Fruit fly (Drosophila melanogaster): ENCODE data around the gene CG11911.

The CG11911 gene

DNA sequence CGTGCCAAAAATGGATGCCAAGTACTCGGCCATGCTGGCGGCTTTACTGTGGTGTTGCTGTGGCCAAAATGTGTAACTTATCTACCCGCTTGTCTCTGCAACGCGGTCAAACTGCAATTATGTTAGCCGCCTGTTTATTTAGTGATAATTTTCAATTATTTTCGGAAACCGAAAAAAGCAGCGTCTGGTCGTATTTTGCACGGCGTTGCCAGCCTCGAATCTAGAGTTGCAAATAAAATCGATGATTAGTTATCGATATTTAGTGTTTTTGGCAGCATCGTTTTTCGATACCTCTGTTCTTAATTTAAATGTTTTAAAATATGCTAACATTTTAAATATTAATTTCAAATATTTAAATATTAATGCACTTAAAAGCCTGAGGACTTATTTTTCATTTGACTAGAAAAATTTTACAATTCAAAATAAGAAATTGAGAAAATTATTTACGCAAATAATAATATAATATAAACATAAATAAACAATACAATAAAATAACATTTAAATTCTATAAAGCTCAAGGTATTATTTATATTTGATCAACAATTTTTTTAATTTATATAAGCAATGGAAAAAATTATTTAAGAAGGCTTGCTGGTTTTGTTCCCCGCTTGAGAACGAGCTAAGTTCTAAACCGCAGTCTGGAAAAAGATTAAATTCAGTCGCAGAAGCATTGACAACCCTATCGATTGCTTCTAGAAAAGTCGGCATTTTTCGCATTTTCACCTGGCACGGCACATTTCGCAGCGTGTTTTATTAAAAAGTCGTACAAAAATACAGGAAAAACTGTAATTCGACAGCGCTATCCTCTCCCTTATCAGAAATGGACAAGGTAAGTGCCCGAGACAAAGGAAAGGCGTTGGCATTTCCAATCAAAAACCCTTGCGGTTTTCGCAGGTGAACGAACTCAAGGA is 26.3 kb downstream of the CG11911 start, which contains the start of the genes U2af38 and Stip1 (continued):
- TF ChIP-seq Ptx1 (GFP tag; IDR thresholded peaks at IDR 0.05) (0 out of 2 replicates have a peak, but pooled peaks have one; percentile 8), Ssrp (tag; optimal IDR thresholded peaks at IDR 0.05) (no peak), CG13287 (GFP tag; IDR thresholded peaks at IDR 0.05; ENCODE audit: partially characterized antibody) (peak; percentile 80)

DNA sequence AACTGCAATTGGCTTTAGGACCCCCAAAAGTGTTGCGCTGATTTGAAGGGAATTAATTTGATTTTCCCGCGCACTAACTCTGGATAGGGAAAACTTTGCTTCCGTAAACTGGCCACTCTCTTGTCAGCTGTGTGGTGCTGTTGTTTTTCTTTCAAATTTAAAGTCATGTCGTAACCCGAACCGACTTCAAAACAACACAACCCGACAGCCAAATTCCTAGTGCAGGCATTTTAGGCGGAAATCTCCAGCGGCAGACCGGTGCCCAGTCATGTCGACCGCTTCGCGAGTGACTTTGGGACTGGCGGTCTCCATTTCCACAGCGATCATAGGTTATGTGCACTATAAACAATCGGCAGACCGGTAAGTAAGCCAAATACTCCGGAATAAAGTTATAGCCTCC is 28.7 kb downstream of the CG11911 start, which contains the start of gene CG11562:
Gene CG11562, plus strand, starts transcription at position 119 of the 400 bp plus-strand sequence.
- TF ChIP-seq CG10431 (GFP tag; optimal IDR thresholded peaks at IDR 0.05): no peak
- peak; percentile 76 for TF ChIP-seq gfzf (GFP tag; optimal IDR thresholded peaks at IDR 0.05)
- peak; percentile 44 for TF ChIP-seq CTCF (GFP tag; optimal IDR thresholded peaks at IDR 0.05)
- no peak for TF ChIP-seq CG6272 (GFP tag; IDR thresholded peaks at IDR 0.05)
- peak; percentile 13 for TF ChIP-seq Myb (GFP tag; optimal IDR thresholded peaks at IDR 0.05)
- TF ChIP-seq Dll (GFP tag; IDR thresholded peaks at IDR 0.05; ENCODE audit: partially characterized antibody): peak; percentile 53; the same call in 1 of the 4 replicates
- peak; percentile 10 for TF ChIP-seq BEAF-32 (GFP tag; optimal IDR thresholded peaks at IDR 0.05)
- TF ChIP-seq MBD-R2 (GFP tag; IDR thresholded peaks at IDR 0.05): peak; percentile 75
- peak; percentile 91 for TF ChIP-seq E2f2 (GFP tag; IDR thresholded peaks at IDR 0.05)
- peak; percentile 32 for TF ChIP-seq CG2116 (GFP tag; optimal IDR thresholded peaks at IDR 0.05)
- peak; percentile 65; the same call in 1 of the 3 replicates for TF ChIP-seq CG34422 (GFP tag; IDR thresholded peaks at IDR 0.05)
- TF ChIP-seq fu2 (GFP tag; optimal IDR thresholded peaks at IDR 0.05): no peak
- no peak for TF ChIP-seq CG3726 (GFP tag; IDR thresholded peaks at IDR 0.05)
- TF ChIP-seq crp (GFP tag; optimal IDR thresholded peaks at IDR 0.05): peak in 1 of 2 experiments; percentile 82
- TF ChIP-seq Med (GFP tag): peak; percentile 66
- no peak for TF ChIP-seq onecut (GFP tag; IDR thresholded peaks at IDR 0.05)
- TF ChIP-seq CG12104 (GFP tag; optimal IDR thresholded peaks at IDR 0.05): no peak
- no peak for TF ChIP-seq Hey (tag; optimal IDR thresholded peaks at IDR 0.05)
- TF ChIP-seq Sry-δ (GFP tag; optimal IDR thresholded peaks at IDR 0.05): peak; percentile 7
- TF ChIP-seq CG13624 (GFP tag; optimal IDR thresholded peaks at IDR 0.05): no peak
- TF ChIP-seq CG4707 (GFP tag; optimal IDR thresholded peaks at IDR 0.05): no peak
- TF ChIP-seq yki (optimal IDR thresholded peaks at IDR 0.05): no peak
- no peak for TF ChIP-seq Ptx1 (GFP tag; IDR thresholded peaks at IDR 0.05)
- TF ChIP-seq CG2199 (GFP tag; IDR thresholded peaks at IDR 0.05): no peak
- TF ChIP-seq Sox100B (GFP tag; optimal IDR thresholded peaks at IDR 0.05): no peak
- no peak for TF ChIP-seq CG5180 (GFP tag; optimal IDR thresholded peaks at IDR 0.05)
- TF ChIP-seq bbx (GFP tag; IDR thresholded peaks at IDR 0.05; ENCODE audit: partially characterized antibody): 0 out of 2 replicates have a peak, but pooled peaks have one; percentile 38
- no peak for TF ChIP-seq pum (GFP tag; optimal IDR thresholded peaks at IDR 0.05)
- TF ChIP-seq knrl (GFP tag; IDR thresholded peaks at IDR 0.05; ENCODE audit: partially characterized antibody): no peak
- no peak for TF ChIP-seq CG10209 (GFP tag; optimal IDR thresholded peaks at IDR 0.05)
- peak; percentile 90 for TF ChIP-seq Dp (GFP tag; optimal IDR thresholded peaks at IDR 0.05)
- TF ChIP-seq mam (GFP tag; optimal IDR thresholded peaks at IDR 0.05): no peak
- TF ChIP-seq Asciz (GFP tag; optimal IDR thresholded peaks at IDR 0.05): no peak
- peak in 1 of 2 experiments; percentile 97 for TF ChIP-seq Pdp1 (GFP tag; optimal IDR thresholded peaks at IDR 0.05)
- TF ChIP-seq Vsx1 (GFP tag; optimal IDR thresholded peaks at IDR 0.05): no peak
- no peak for TF ChIP-seq CG18011 (GFP tag; optimal IDR thresholded peaks at IDR 0.05)
- TF ChIP-seq tll (GFP tag; optimal IDR thresholded peaks at IDR 0.05): no peak
- no peak for TF ChIP-seq sob (GFP tag; IDR thresholded peaks at IDR 0.05)
- no peak for TF ChIP-seq CG6654 (GFP tag; optimal IDR thresholded peaks at IDR 0.05)
- TF ChIP-seq nerfin-2 (GFP tag; IDR thresholded peaks at IDR 0.05; ENCODE audit: partially characterized antibody): no peak
- peak; percentile 94 for TF ChIP-seq bigmax (GFP tag; optimal IDR thresholded peaks at IDR 0.05)
- TF ChIP-seq Ravus (GFP tag; IDR thresholded peaks at IDR 0.05): no peak
- TF ChIP-seq hth (optimal IDR thresholded peaks at IDR 0.05): no peak
- no peak for TF ChIP-seq kah (GFP tag; optimal IDR thresholded peaks at IDR 0.05)
